Worm (Caenorhabditis elegans): ENCODE results near the gene Y38H6C.4.

- no peak for TF ChIP-seq lsy-2 (tag; optimal IDR thresholded peaks at IDR 0.05)
- no peak for TF ChIP-seq sdz-12 (GFP tag; optimal IDR thresholded peaks at IDR 0.05)
- no peak for TF ChIP-seq D1046.2 (GFP tag; IDR thresholded peaks at IDR 0.05)
- TF ChIP-seq fos-1 (tag; optimal IDR thresholded peaks at IDR 0.05): no peak
- no peak for TF ChIP-seq skn-1 (tag; optimal IDR thresholded peaks at IDR 0.05)
- TF ChIP-seq hlh-30 (tag; optimal IDR thresholded peaks at IDR 0.05; ENCODE audit: insufficient read depth): no peak
- TF ChIP-seq nhr-237 (tag; optimal IDR thresholded peaks at IDR 0.05): no peak
Observed at ce11 chrV:20506542-20506941, 1.6 kb upstream of the Y38H6C.4 start.

Data from whole organism, L4 larva.